Fruit fly (Drosophila melanogaster): ENCODE results near the gene Cyp4g1.

The Cyp4g1 gene

dm6 chrX:437404-437803 is 31.7 kb downstream of the Cyp4g1 start, which contains the start of gene Pgcl:
TSS of gene Pgcl (minus strand) at chrX:437448.
- TF ChIP-seq row (GFP tag; IDR thresholded peaks at IDR 0.05) = peak; percentile 55
- no peak for TF ChIP-seq CG17328 (GFP tag; IDR thresholded peaks at IDR 0.05)
- no peak for TF ChIP-seq CG2202 (tag; optimal IDR thresholded peaks at IDR 0.05)
- TF ChIP-seq CG16813 (GFP tag; IDR thresholded peaks at IDR 0.05; ENCODE audit: partially characterized antibody) = no peak
- TF ChIP-seq D19B (GFP tag; optimal IDR thresholded peaks at IDR 0.05) = peak; percentile 65

- TF ChIP-seq CG9437 (GFP tag; optimal IDR thresholded peaks at IDR 0.05) (peak; percentile 63), Pdp1 (GFP tag; optimal IDR thresholded peaks at IDR 0.05) (peak in 1 of 2 experiments; percentile 53), HmgD (GFP tag; optimal IDR thresholded peaks at IDR 0.05) (no peak), tll (GFP tag; optimal IDR thresholded peaks at IDR 0.05) (no peak), ash1 (GFP tag; optimal IDR thresholded peaks at IDR 0.05) (no peak)
Observed at dm6 chrX:428192-428591, 40.9 kb downstream of the Cyp4g1 start.

dm6 chrX:425524-425923 is 43.6 kb downstream of the Cyp4g1 start:
- TF ChIP-seq dmrt11E (tag; optimal IDR thresholded peaks at IDR 0.05) (no peak), CG3726 (GFP tag; IDR thresholded peaks at IDR 0.05) (no peak), Ravus (GFP tag; IDR thresholded peaks at IDR 0.05) (no peak), h (optimal IDR thresholded peaks at IDR 0.05) (no peak), ara (GFP tag; IDR thresholded peaks at IDR 0.05) (no peak), da (GFP tag; optimal IDR thresholded peaks at IDR 0.05) (no peak), CG10431 (GFP tag; optimal IDR thresholded peaks at IDR 0.05) (no peak), Ada2b (GFP tag; IDR thresholded peaks at IDR 0.05) (no peak), sqz (GFP tag; optimal IDR thresholded peaks at IDR 0.05) (no peak), NC2β (GFP tag; optimal IDR thresholded peaks at IDR 0.05) (no peak), br (optimal IDR thresholded peaks at IDR 0.05) (no peak), Sin3A (optimal IDR thresholded peaks at IDR 0.05) (no peak), CG3995 (GFP tag; optimal IDR thresholded peaks at IDR 0.05) (no peak), Spps (tag; optimal IDR thresholded peaks at IDR 0.05) (no peak)

- TF ChIP-seq gcm (GFP tag; optimal IDR thresholded peaks at IDR 0.05) (peak; percentile 14), Pdp1 (GFP tag; optimal IDR thresholded peaks at IDR 0.05) (peak in 1 of 2 experiments; percentile 42), Hr78 (GFP tag; optimal IDR thresholded peaks at IDR 0.05) (peak in 1 of 2 experiments; percentile 60), CG15696 (tag; optimal IDR thresholded peaks at IDR 0.05) (peak; percentile 53), CG15479 (GFP tag; optimal IDR thresholded peaks at IDR 0.05) (peak; percentile 67), CG13123 (GFP tag; optimal IDR thresholded peaks at IDR 0.05) (no peak), Adf1 (GFP tag; IDR thresholded peaks at IDR 0.05) (no peak)
Observed at dm6 chrX:423374-423773, 45.8 kb downstream of the Cyp4g1 start.
